Fruit fly (Drosophila melanogaster): ENCODE results near the gene Rsph9.

- TF ChIP-seq CG8159 (tag; optimal IDR thresholded peaks at IDR 0.05) = no peak
- no peak for TF ChIP-seq CG14655 (GFP tag; optimal IDR thresholded peaks at IDR 0.05)
These were observed 31.9 kb downstream of the Rsph9 start for dm6 chr2L:17380508-17380907.

Measured in whole organism, pupa.